Worm (Caenorhabditis elegans): Measurements from ENCODE around the gene mob-3.

DNA sequence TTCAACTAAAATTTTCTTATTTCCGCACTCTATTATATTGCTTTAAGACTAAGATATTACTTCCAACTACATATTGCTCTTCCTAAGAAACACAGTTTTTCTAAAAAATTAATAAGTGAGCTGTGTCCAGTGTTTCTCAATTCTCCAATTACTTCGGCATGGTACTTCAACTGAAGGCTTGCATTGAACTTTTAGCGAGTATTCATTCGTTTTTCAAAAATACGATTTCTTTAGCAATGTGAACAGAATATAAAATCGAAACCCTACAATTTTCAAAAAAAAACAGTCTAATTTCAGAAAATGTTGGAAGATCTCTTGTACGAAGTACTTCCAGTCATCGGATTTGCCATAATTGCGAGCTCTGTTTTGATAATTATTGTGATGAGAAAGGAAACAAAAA, 32.2 kb upstream of the mob-3 start, which contains the start of gene srtx-1:
- TF ChIP-seq snpc-1.2 (GFP tag; IDR thresholded peaks at IDR 0.05) (no peak), zag-1 (tag; optimal IDR thresholded peaks at IDR 0.05) (no peak), nhr-11 (tag; optimal IDR thresholded peaks at IDR 0.05) (no peak), lin-15B (tag; optimal IDR thresholded peaks at IDR 0.05) (no peak), nhr-25 (tag; optimal IDR thresholded peaks at IDR 0.05; ENCODE audit: borderline replicate concordance, insufficient read depth) (no peak), pha-4 (GFP tag; IDR thresholded peaks at IDR 0.05) (no peak), pha-4 (tag; optimal IDR thresholded peaks at IDR 0.05) (no peak), ceh-82 (tag; optimal IDR thresholded peaks at IDR 0.05) (no peak), nhr-237 (tag; optimal IDR thresholded peaks at IDR 0.05) (no peak), madf-9 (GFP tag; conservative IDR thresholded peaks at IDR 0.05) (no peak), nhr-102 (tag; optimal IDR thresholded peaks at IDR 0.05) (no peak), zfp-2 (tag; optimal IDR thresholded peaks at IDR 0.05) (no peak), mep-1 (tag; optimal IDR thresholded peaks at IDR 0.05) (no peak), lin-13 (GFP tag; optimal IDR thresholded peaks at IDR 0.05) (no peak)
